Worm (Caenorhabditis elegans) whole organism, L4 larva: Measurements from ENCODE around the gene phdh-1.

ENCODE experiments used
- nhr-237 ChIP-seq: sonication (generic microtip); optimal IDR thresholded peaks from 2 replicates; lab custom pipeline; 2017; ENCODE audit warnings: missing biosample characterization, missing genetic modification characterization
- nhr-25 ChIP-seq: sonication (generic microtip); optimal IDR thresholded peaks from 2 replicates; lab custom pipeline; 2017; ENCODE audit warnings: missing genetic modification characterization, mild to moderate bottlenecking, missing compliant biosample characterization, antibody characterized with exemption, moderate library complexity, borderline replicate concordance; ENCODE audit not compliant: insufficient read depth
- nhr-76 ChIP-seq: fragments of 150-350 bp; optimal IDR thresholded peaks from 2 replicates; lab custom pipeline; 2014; ENCODE audit warnings: missing biosample characterization, missing genetic modification characterization
- pqm-1 ChIP-seq: sonication (generic microtip); optimal IDR thresholded peaks from 2 replicates; lab custom pipeline; 2017; ENCODE audit warnings: missing biosample characterization, missing genetic modification characterization
- spr-3 ChIP-seq: fragments of 200-800 bp; sonication (Bioruptor generic); optimal IDR thresholded peaks from 2 replicates; lab custom pipeline; 2018; ENCODE audit warnings: mild to moderate bottlenecking, missing genetic modification characterization, missing compliant biosample characterization
- unc-39 ChIP-seq: sonication (generic microtip); optimal IDR thresholded peaks from 2 replicates; lab custom pipeline; 2017; ENCODE audit warnings: missing biosample characterization, missing genetic modification characterization
- ztf-11 ChIP-seq: fragments of 150-350 bp; optimal IDR thresholded peaks from 2 replicates; lab custom pipeline; 2014; ENCODE audit warnings: missing biosample characterization, missing genetic modification characterization

- TF ChIP-seq ztf-11, result no peak
- TF ChIP-seq nhr-237, result no peak
- no peak for TF ChIP-seq unc-39
- TF ChIP-seq nhr-25 (tag; lab: Kevin White, UChicago), result no peak
- no peak for TF ChIP-seq spr-3
- no peak for TF ChIP-seq pqm-1
- no peak for TF ChIP-seq nhr-76 (tag; lab: Kevin White, UChicago)
Measured at ce11 chrII:13611186-13611585, 27.1 kb downstream of the phdh-1 start, which contains the start of gene gst-24.
